Worm (Caenorhabditis elegans): Measurements from ENCODE around the gene Y54G2A.32.

Y54G2A.32 gene

ce11 chrIV:2805525-2805924 is 1.8 kb downstream of the Y54G2A.32 start, which contains the start of gene Y54G2A.45 (continued):
- TF ChIP-seq tbx-7 (tag; optimal IDR thresholded peaks at IDR 0.05) (peak; percentile 26), fkh-6 (tag; optimal IDR thresholded peaks at IDR 0.05) (no peak), pros-1 (tag; optimal IDR thresholded peaks at IDR 0.05) (no peak), npax-4 (tag; optimal IDR thresholded peaks at IDR 0.05) (no peak), ets-4 (tag; optimal IDR thresholded peaks at IDR 0.05) (no peak), F13H6.1 (tag; optimal IDR thresholded peaks at IDR 0.05) (no peak), hlh-15 (tag; optimal IDR thresholded peaks at IDR 0.05) (no peak), hlh-13 (GFP tag; optimal IDR thresholded peaks at IDR 0.05) (no peak), ceh-18 (tag; optimal IDR thresholded peaks at IDR 0.05) (peak; percentile 32), ceh-45 (GFP tag; IDR thresholded peaks at IDR 0.05) (no peak), eyg-1 (tag; optimal IDR thresholded peaks at IDR 0.05) (no peak), nhr-232 (tag; optimal IDR thresholded peaks at IDR 0.05) (peak; percentile 47), C08G9.2 (tag; optimal IDR thresholded peaks at IDR 0.05) (no peak), nhr-11 (tag; optimal IDR thresholded peaks at IDR 0.05) (no peak), ceh-48 (tag; optimal IDR thresholded peaks at IDR 0.05) (no peak), ahr-1 (tag; optimal IDR thresholded peaks at IDR 0.05) (peak; percentile 10), T23F11.4 (GFP tag; optimal IDR thresholded peaks at IDR 0.05) (peak; percentile 17), hlh-30 (tag; optimal IDR thresholded peaks at IDR 0.05; ENCODE audit: insufficient read depth) (peak; percentile 79), ama-1 (optimal IDR thresholded peaks at IDR 0.05) (no peak), pat-9 (tag; optimal IDR thresholded peaks at IDR 0.05) (peak; percentile 39), sdc-2 (tag; optimal IDR thresholded peaks at IDR 0.05) (peak; percentile 66), gmeb-2 (tag; optimal IDR thresholded peaks at IDR 0.05) (no peak), dmd-4 (tag; optimal IDR thresholded peaks at IDR 0.05; ENCODE audit: borderline replicate concordance) (no peak), ceh-30 (tag; optimal IDR thresholded peaks at IDR 0.05) (no peak), ceh-19 (GFP tag; optimal IDR thresholded peaks at IDR 0.05) (no peak), unc-42 (tag; optimal IDR thresholded peaks at IDR 0.05) (no peak), C38D4.7 (GFP tag; optimal IDR thresholded peaks at IDR 0.05) (peak; percentile 41), nfya-1 (tag; optimal IDR thresholded peaks at IDR 0.05) (no peak), Y22D7AL.16 (tag; optimal IDR thresholded peaks at IDR 0.05) (peak; percentile 49), sox-2 (GFP tag; IDR thresholded peaks at IDR 0.05) (no peak)

- TF ChIP-seq dmd-4 (tag; optimal IDR thresholded peaks at IDR 0.05; ENCODE audit: borderline replicate concordance): no peak
- no peak for TF ChIP-seq fkh-10 (GFP tag; optimal IDR thresholded peaks at IDR 0.05)
- TF ChIP-seq ceh-2 (tag; optimal IDR thresholded peaks at IDR 0.05): no peak
- no peak for TF ChIP-seq syd-9 (tag; optimal IDR thresholded peaks at IDR 0.05)
- TF ChIP-seq unc-42 (tag; optimal IDR thresholded peaks at IDR 0.05): no peak
- TF ChIP-seq ref-2 (tag; optimal IDR thresholded peaks at IDR 0.05): no peak
- TF ChIP-seq mec-3 (tag; optimal IDR thresholded peaks at IDR 0.05; ENCODE audit: borderline replicate concordance): no peak
- no peak for TF ChIP-seq pros-1 (tag; optimal IDR thresholded peaks at IDR 0.05)
- TF ChIP-seq pat-9 (tag; optimal IDR thresholded peaks at IDR 0.05): no peak
- no peak for TF ChIP-seq ceh-14 (tag; optimal IDR thresholded peaks at IDR 0.05)
- TF ChIP-seq T23F11.4 (GFP tag; optimal IDR thresholded peaks at IDR 0.05): no peak
- no peak for TF ChIP-seq ceh-19 (GFP tag; optimal IDR thresholded peaks at IDR 0.05)
- TF ChIP-seq unc-86 (tag; optimal IDR thresholded peaks at IDR 0.05): no peak
These were observed 4.4 kb downstream of the Y54G2A.32 start for ce11 chrIV:2808154-2808553.

ce11 chrIV:2809208-2809607 is 5.5 kb downstream of the Y54G2A.32 start, which contains the start of gene Y54G2A.76:
Gene Y54G2A.76, plus strand, starts transcription at chrIV:2809410.
- no peak for TF ChIP-seq fax-1 (tag; optimal IDR thresholded peaks at IDR 0.05)
- no peak for TF ChIP-seq che-1 (tag; optimal IDR thresholded peaks at IDR 0.05)
- no peak for TF ChIP-seq fkh-6 (tag; optimal IDR thresholded peaks at IDR 0.05)
- no peak for TF ChIP-seq ets-4 (tag; optimal IDR thresholded peaks at IDR 0.05)
- no peak for TF ChIP-seq Y22D7AL.16 (tag; optimal IDR thresholded peaks at IDR 0.05)
- TF ChIP-seq hlh-13 (GFP tag; optimal IDR thresholded peaks at IDR 0.05): no peak
- TF ChIP-seq elt-4 (tag; optimal IDR thresholded peaks at IDR 0.05): no peak
- no peak for TF ChIP-seq zip-5 (tag; optimal IDR thresholded peaks at IDR 0.05)
- TF ChIP-seq pha-4 (tag; optimal IDR thresholded peaks at IDR 0.05): no peak
- no peak for TF ChIP-seq pax-1 (tag; optimal IDR thresholded peaks at IDR 0.05)
